Fruit fly (Drosophila melanogaster): Measurements from ENCODE around the gene CG7201.

Gene CG7201

DNA sequence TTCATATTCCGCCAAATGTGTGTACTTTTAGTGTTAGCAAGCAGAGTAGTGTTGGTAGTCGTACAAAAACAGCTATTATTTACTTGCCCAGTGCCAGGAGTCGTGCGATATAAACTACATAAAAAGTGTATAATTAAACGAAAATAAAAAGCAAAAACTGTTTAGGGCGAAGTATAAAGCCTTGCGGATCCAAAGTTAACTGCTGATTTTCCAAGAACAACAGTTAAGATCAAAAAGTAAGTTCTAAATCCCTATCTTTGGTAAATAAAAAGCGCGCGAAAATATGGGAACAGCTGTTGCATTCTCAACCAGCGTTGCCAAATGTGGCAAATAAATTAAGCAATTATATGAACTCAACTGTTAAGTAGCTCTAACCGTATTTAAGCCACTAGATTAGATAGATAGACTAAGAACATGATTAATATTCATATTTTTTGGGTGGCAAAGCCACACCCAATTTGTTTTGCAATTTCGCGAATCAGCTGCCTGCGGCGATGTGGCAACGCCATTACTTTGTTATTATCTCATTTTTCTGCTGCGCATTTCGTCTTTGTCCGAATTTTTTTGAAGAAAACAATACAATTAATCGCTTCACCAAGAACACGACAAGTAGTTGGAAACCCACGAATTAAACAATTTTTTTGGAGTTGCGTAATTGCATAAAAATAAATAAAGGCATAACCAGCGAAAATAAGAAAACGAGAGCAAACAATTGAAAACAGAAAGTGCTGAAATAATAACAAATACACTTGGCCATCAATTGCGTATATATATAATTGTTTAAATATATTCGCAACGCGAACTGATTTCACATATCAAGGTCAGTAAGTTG, 45.4 kb upstream of the CG7201 start, which contains the start of the genes Prim1 and CG7083 (continued):
- no peak for TF ChIP-seq abd-A (tag; optimal IDR thresholded peaks at IDR 0.05)
- TF ChIP-seq CG16815 (GFP tag; optimal IDR thresholded peaks at IDR 0.05) = no peak
- TF ChIP-seq Dbx (GFP tag; IDR thresholded peaks at IDR 0.05) = 0 out of 3 replicates have a peak, but pooled peaks have one; percentile 43
- TF ChIP-seq CG4424 (GFP tag; optimal IDR thresholded peaks at IDR 0.05) = peak; percentile 64
- no peak for TF ChIP-seq CG7357 (GFP tag; IDR thresholded peaks at IDR 0.05)
- no peak for TF ChIP-seq tna (GFP tag; IDR thresholded peaks at IDR 0.05; ENCODE audit: partially characterized antibody)
- peak; percentile 64 for TF ChIP-seq jumu (GFP tag; optimal IDR thresholded peaks at IDR 0.05)
- TF ChIP-seq ftz-f1 (GFP tag; optimal IDR thresholded peaks at IDR 0.05) = peak; percentile 0
- no peak for TF ChIP-seq Trl (optimal IDR thresholded peaks at IDR 0.05)
- TF ChIP-seq Trl (GFP tag; optimal IDR thresholded peaks at IDR 0.05) = peak; percentile 65
- TF ChIP-seq Atf-2 (GFP tag; optimal IDR thresholded peaks at IDR 0.05) = peak; percentile 52
- no peak for TF ChIP-seq vnd (GFP tag; IDR thresholded peaks at IDR 0.05; ENCODE audit: partially characterized antibody)
- no peak for TF ChIP-seq Ravus (GFP tag; IDR thresholded peaks at IDR 0.05)
- no peak for TF ChIP-seq dimm (GFP tag; IDR thresholded peaks at IDR 0.05)
- peak; percentile 73 for TF ChIP-seq lilli (GFP tag; optimal IDR thresholded peaks at IDR 0.05)
- TF ChIP-seq twi (tag; optimal IDR thresholded peaks at IDR 0.05) = no peak
- no peak for TF ChIP-seq oc (tag; optimal IDR thresholded peaks at IDR 0.05)
- peak; percentile 94 for TF ChIP-seq CG10267 (tag; optimal IDR thresholded peaks at IDR 0.05)
- TF ChIP-seq CG1233 (GFP tag; optimal IDR thresholded peaks at IDR 0.05) = peak; percentile 53
- no peak for TF ChIP-seq Adf1 (GFP tag; IDR thresholded peaks at IDR 0.05)
- peak; percentile 45 for TF ChIP-seq Oli (tag; optimal IDR thresholded peaks at IDR 0.05)
- TF ChIP-seq tap (tag; optimal IDR thresholded peaks at IDR 0.05) = peak; percentile 11
- peak; percentile 21 for TF ChIP-seq pb (GFP tag; optimal IDR thresholded peaks at IDR 0.05)
- peak; percentile 1 for TF ChIP-seq Atf3 (GFP tag; optimal IDR thresholded peaks at IDR 0.05)
- TF ChIP-seq dmrt99B (tag; optimal IDR thresholded peaks at IDR 0.05) = no peak
- peak; percentile 57 for TF ChIP-seq zfh2 (GFP tag; optimal IDR thresholded peaks at IDR 0.05)
- no peak for TF ChIP-seq gt (GFP tag; IDR thresholded peaks at IDR 0.05)
- TF ChIP-seq dati (GFP tag; IDR thresholded peaks at IDR 0.05) = no peak
- TF ChIP-seq NFAT (GFP tag; IDR thresholded peaks at IDR 0.05) = no peak
- TF ChIP-seq Jarid2 (GFP tag; optimal IDR thresholded peaks at IDR 0.05) = no peak
- no peak for TF ChIP-seq CG4730 (GFP tag; IDR thresholded peaks at IDR 0.05)
- peak; percentile 53 for TF ChIP-seq ind (GFP tag; optimal IDR thresholded peaks at IDR 0.05)
- TF ChIP-seq ac (GFP tag; optimal IDR thresholded peaks at IDR 0.05) = peak; percentile 0
- peak; percentile 81 for TF ChIP-seq Dp (GFP tag; optimal IDR thresholded peaks at IDR 0.05)
- peak; percentile 67 for TF ChIP-seq lab (GFP tag; optimal IDR thresholded peaks at IDR 0.05)
- peak; percentile 14 for TF ChIP-seq psq (GFP tag; optimal IDR thresholded peaks at IDR 0.05)
- peak; percentile 46 for TF ChIP-seq CG1529 (GFP tag; optimal IDR thresholded peaks at IDR 0.05)
- TF ChIP-seq br (optimal IDR thresholded peaks at IDR 0.05) = no peak
- no peak for TF ChIP-seq trh (GFP tag; optimal IDR thresholded peaks at IDR 0.05)
- no peak for TF ChIP-seq CG14441 (GFP tag; IDR thresholded peaks at IDR 0.05)
- TF ChIP-seq hkb (optimal IDR thresholded peaks at IDR 0.05) = peak; percentile 17
- 0 out of 2 replicates have a peak, but pooled peaks have one; percentile 21 for TF ChIP-seq hkb (GFP tag; IDR thresholded peaks at IDR 0.05)
- peak; percentile 10 for TF ChIP-seq CG5245 (GFP tag; optimal IDR thresholded peaks at IDR 0.05)
- TF ChIP-seq sim (GFP tag; IDR thresholded peaks at IDR 0.05) = no peak
- TF ChIP-seq CG14014 (GFP tag; IDR thresholded peaks at IDR 0.05) = no peak
- TF ChIP-seq Lim3 (GFP tag; IDR thresholded peaks at IDR 0.05) = no peak
- TF ChIP-seq sna (GFP tag; IDR thresholded peaks at IDR 0.05; ENCODE audit: partially characterized antibody) = no peak
- TF ChIP-seq CG3726 (GFP tag; IDR thresholded peaks at IDR 0.05) = no peak
- peak; percentile 48 for TF ChIP-seq CG10462 (GFP tag; optimal IDR thresholded peaks at IDR 0.05)
- TF ChIP-seq CG10543 (GFP tag; optimal IDR thresholded peaks at IDR 0.05) = peak; percentile 76
- peak; percentile 47 for TF ChIP-seq shn (GFP tag; optimal IDR thresholded peaks at IDR 0.05)

Data from whole organism, embryonic.